Worm (Caenorhabditis elegans) whole organism, young adult: ENCODE data around the gene nac-1.

Experiments used
- B0261.1 ChIP-seq: sonication (generic microtip); optimal IDR thresholded peaks from 2 replicates; lab custom pipeline; 2016; ENCODE audit warnings: mild to moderate bottlenecking, missing genetic modification characterization, moderate library complexity, missing compliant biosample characterization
- Y95B8A.8 ChIP-seq: fragments of 200-800 bp; sonication (Bioruptor generic); IDR thresholded peaks from 2 replicates; pipeline ENCODE4 v1.3.6; 2022; ENCODE audit warnings: missing genetic modification reagents, missing genetic modification characterization, missing compliant biosample characterization
- ama-1 ChIP-seq, 3 experiments: fragments of 150-350 bp in 1 of 3; sonication (generic microtip) in 2 of 3; optimal IDR thresholded peaks; 2 replicates each; lab custom pipeline; 2014 to 2018; ENCODE audit warnings: missing biosample characterization in 2 of 3, missing genetic modification characterization in 2 of 3, missing genetic modification reagents in 2 of 3
- athp-1 ChIP-seq: sonication (generic microtip); optimal IDR thresholded peaks from 2 replicates; lab custom pipeline; 2017; ENCODE audit warnings: mild to moderate bottlenecking, missing genetic modification characterization, missing compliant biosample characterization
- madf-10 ChIP-seq: sonication (generic microtip); optimal IDR thresholded peaks from 2 replicates; lab custom pipeline; 2016; ENCODE audit warnings: mild to moderate bottlenecking, missing genetic modification characterization, missing compliant biosample characterization
- pha-4 ChIP-seq: fragments of 150-350 bp; sonication (generic microtip); optimal IDR thresholded peaks from 2 replicates; lab custom pipeline; 2014; ENCODE audit warnings: missing biosample characterization, missing genetic modification reagents, missing genetic modification characterization
- rec-8 ChIP-seq, 2 experiments: sonication (generic microtip); optimal IDR thresholded peaks; 2 replicates each; lab custom pipeline; 2016; ENCODE audit warnings: mild to moderate bottlenecking in 2 of 2, missing genetic modification characterization in 2 of 2, missing genetic modification reagents in 2 of 2, missing genotype in 2 of 2, missing biosample characterization in 1 of 2, missing compliant biosample characterization in 1 of 2, moderate library complexity in 1 of 2
- snpc-4 ChIP-seq, 5 experiments: fragments of 150-350 bp in 1 of 5; sonication (generic microtip) in 4 of 5; optimal IDR thresholded peaks; 2 replicates each; lab custom pipeline; 2014 to 2018; ENCODE audit warnings: missing genetic modification characterization in 5 of 5, missing biosample characterization in 3 of 5, antibody characterized with exemption in 2 of 5, mild to moderate bottlenecking in 2 of 5, missing compliant biosample characterization in 2 of 5, missing genotype in 2 of 5, moderate library complexity in 2 of 5, missing genetic modification reagents in 1 of 5

- TF ChIP-seq rec-8 (tag; optimal IDR thresholded peaks at IDR 0.05; lab: Kevin White, UChicago) (no peak), Y95B8A.8 (no peak), pha-4 (tag; lab: Kevin White, UChicago) (no peak), athp-1 (tag; lab: Kevin White, UChicago) (no peak), ama-1 (optimal IDR thresholded peaks at IDR 0.05; lab: Kevin White, UChicago) (no peak), ama-1 (GFP tag; optimal IDR thresholded peaks at IDR 0.05; lab: Kevin White, UChicago) (no peak), B0261.1 (tag; lab: Kevin White, UChicago) (no peak), snpc-4 (GFP tag; optimal IDR thresholded peaks at IDR 0.05; lab: Kevin White, UChicago) (no peak), snpc-4 (tag; optimal IDR thresholded peaks at IDR 0.05; lab: Kevin White, UChicago) (no peak), madf-10 (tag; lab: Kevin White, UChicago) (no peak)
These were observed 27.8 kb downstream of the nac-1 start for ce11 chrX:14922758-14923157.
